Worm (Caenorhabditis elegans) whole organism, L4 larva: ENCODE results near the gene dars-1.

ENCODE experiments used
- F10B5.3 ChIP-seq: sonication (generic microtip); optimal IDR thresholded peaks from 2 replicates; lab custom pipeline; 2016; ENCODE audit warnings: mild to moderate bottlenecking, missing genetic modification characterization, missing compliant biosample characterization
- F26F4.8 ChIP-seq: fragments of 200-800 bp; sonication (Bioruptor generic); conservative IDR thresholded peaks from 2 replicates; pipeline ENCODE4 v1.3.6; 2022; ENCODE audit warnings: missing genetic modification characterization, missing compliant biosample characterization
- F44E2.7 ChIP-seq: fragments of 200-800 bp; sonication (Bioruptor generic); IDR thresholded peaks from 2 replicates; pipeline ENCODE4 v2.1.2; 2022; ENCODE audit warnings: missing genetic modification characterization, missing compliant biosample characterization
- F49E8.2 ChIP-seq: sonication (generic microtip); optimal IDR thresholded peaks from 2 replicates; lab custom pipeline; 2016; ENCODE audit warnings: missing compliant biosample characterization, mild to moderate bottlenecking, missing genetic modification characterization, borderline replicate concordance
- R02D3.7 ChIP-seq: fragments of 150-350 bp; sonication (generic microtip); optimal IDR thresholded peaks from 3 replicates; lab custom pipeline; 2014; ENCODE audit warnings: missing biosample characterization, missing genetic modification characterization
- Y105C5A.15 ChIP-seq: fragments of 200-800 bp; sonication (Bioruptor generic); IDR thresholded peaks from 2 replicates; pipeline ENCODE4 v1.3.6; 2022; ENCODE audit warnings: missing genetic modification characterization, missing compliant biosample characterization
- ZK337.2 ChIP-seq: fragments of 200-800 bp; sonication (Bioruptor generic); IDR thresholded peaks from 2 replicates; pipeline ENCODE4 v1.3.6; 2022; ENCODE audit warnings: missing genetic modification reagents, missing genetic modification characterization, missing compliant biosample characterization
- arid-1 ChIP-seq: fragments of 200-800 bp; sonication (Bioruptor generic); conservative IDR thresholded peaks from 2 replicates; pipeline ENCODE4 v1.3.6; 2022; ENCODE audit warnings: missing genetic modification reagents, missing genetic modification characterization, missing compliant biosample characterization
- ceh-28 ChIP-seq: fragments of 150-350 bp; optimal IDR thresholded peaks from 2 replicates; lab custom pipeline; 2014; ENCODE audit warnings: missing biosample characterization, missing genetic modification reagents, missing genetic modification characterization
- ceh-32 ChIP-seq: sonication (generic microtip); optimal IDR thresholded peaks from 2 replicates; lab custom pipeline; 2016; ENCODE audit warnings: mild to moderate bottlenecking, missing genetic modification characterization, missing compliant biosample characterization; ENCODE audit not compliant: poor library complexity
- ceh-44 ChIP-seq: fragments of 200-800 bp; sonication (Bioruptor generic); IDR thresholded peaks from 2 replicates; pipeline ENCODE4 v1.3.6; 2022; ENCODE audit warnings: missing genetic modification reagents, missing genetic modification characterization, missing compliant biosample characterization
- daf-16 ChIP-seq, 3 experiments: sonication (generic microtip); optimal IDR thresholded peaks; 2 replicates each; lab custom pipeline; 2016 to 2017; ENCODE audit warnings: missing genetic modification characterization in 3 of 3, missing genetic modification reagents in 3 of 3, mild to moderate bottlenecking in 2 of 3, missing compliant biosample characterization in 2 of 3, missing biosample characterization in 1 of 3, moderate library complexity in 1 of 3
- daf-19 ChIP-seq: fragments of 200-800 bp; sonication (Bioruptor generic); conservative IDR thresholded peaks from 2 replicates; pipeline ENCODE4 v1.3.6; 2022; ENCODE audit warnings: missing genetic modification characterization, missing compliant biosample characterization
- dmd-9 ChIP-seq: fragments of 200-800 bp; sonication (Bioruptor generic); IDR thresholded peaks from 2 replicates; pipeline ENCODE4 v1.3.6; 2022; ENCODE audit warnings: missing genetic modification reagents, missing genetic modification characterization, missing compliant biosample characterization
- dpl-1 ChIP-seq: fragments of 150-350 bp; optimal IDR thresholded peaks from 2 replicates; lab custom pipeline; 2014; ENCODE audit warnings: missing biosample characterization, missing genetic modification reagents, missing genetic modification characterization
- dve-1 ChIP-seq: sonication (generic microtip); optimal IDR thresholded peaks from 2 replicates; lab custom pipeline; 2017; ENCODE audit warnings: antibody characterized with exemption, mild to moderate bottlenecking, missing genetic modification characterization, missing compliant biosample characterization; ENCODE audit not compliant: insufficient read depth
- fos-1 ChIP-seq: fragments of 150-350 bp; optimal IDR thresholded peaks from 2 replicates; lab custom pipeline; 2014; ENCODE audit warnings: missing biosample characterization, missing genetic modification characterization
- gei-8 ChIP-seq: fragments of 200-800 bp; sonication (Bioruptor generic); optimal IDR thresholded peaks from 2 replicates; lab custom pipeline; 2018; ENCODE audit warnings: mild to moderate bottlenecking, missing genetic modification characterization, missing compliant biosample characterization
- hlh-30 ChIP-seq: sonication (generic microtip); optimal IDR thresholded peaks from 2 replicates; lab custom pipeline; 2017; ENCODE audit warnings: antibody characterized with exemption, mild to moderate bottlenecking, missing genetic modification characterization, missing compliant biosample characterization; ENCODE audit not compliant: insufficient read depth
- lim-7 ChIP-seq: fragments of 200-800 bp; sonication (Bioruptor generic); IDR thresholded peaks from 2 replicates; pipeline ENCODE4 v1.3.6; 2022; ENCODE audit warnings: missing genetic modification characterization, missing compliant biosample characterization
- lin-1 ChIP-seq: fragments of 200-800 bp; sonication (Bioruptor generic); IDR thresholded peaks from 2 replicates; pipeline ENCODE4 v1.3.6; 2022; ENCODE audit warnings: missing genetic modification reagents, missing genetic modification characterization, missing compliant biosample characterization
- lin-13 ChIP-seq: fragments of 150-350 bp; optimal IDR thresholded peaks from 2 replicates; lab custom pipeline; 2014; ENCODE audit warnings: missing biosample characterization, missing genetic modification reagents, missing genetic modification characterization
- lin-38 ChIP-seq: fragments of 200-800 bp; sonication (Bioruptor generic); IDR thresholded peaks from 2 replicates; pipeline ENCODE4 v1.3.6; 2022; ENCODE audit warnings: missing genetic modification reagents, missing genetic modification characterization, missing compliant biosample characterization
- lsy-2 ChIP-seq, 2 experiments: fragments of 150-350 bp in 1 of 2; sonication (generic microtip) in 1 of 2; optimal IDR thresholded peaks; 2 replicates each; lab custom pipeline; 2014 to 2017; ENCODE audit warnings: missing biosample characterization in 2 of 2, missing genetic modification characterization in 2 of 2
- madf-5 ChIP-seq, 2 experiments: fragments of 200-800 bp; sonication (Bioruptor generic); IDR thresholded peaks; 2 replicates each; pipeline ENCODE4 v1.3.6; 2022; ENCODE audit warnings: missing compliant biosample characterization in 2 of 2, missing genetic modification characterization in 2 of 2
- madf-9 ChIP-seq: fragments of 200-800 bp; sonication (Bioruptor generic); conservative IDR thresholded peaks from 2 replicates; pipeline ENCODE4 v1.3.6; 2022; ENCODE audit warnings: missing genetic modification reagents, missing genetic modification characterization, missing compliant biosample characterization
- mdt-29 ChIP-seq: fragments of 200-800 bp; sonication (Bioruptor generic); IDR thresholded peaks from 2 replicates; pipeline ENCODE4 v1.3.6; 2022; ENCODE audit warnings: missing genetic modification reagents, missing genetic modification characterization, missing compliant biosample characterization
- mep-1 ChIP-seq: fragments of 150-350 bp; sonication (generic microtip); optimal IDR thresholded peaks from 3 replicates; lab custom pipeline; 2014; ENCODE audit warnings: missing biosample characterization, missing genetic modification characterization
- mes-2 ChIP-seq: sonication (generic microtip); optimal IDR thresholded peaks from 2 replicates; lab custom pipeline; 2016; ENCODE audit warnings: missing genotype, mild to moderate bottlenecking, missing genetic modification characterization, missing compliant biosample characterization; ENCODE audit not compliant: poor library complexity, severe bottlenecking
- nhr-11 ChIP-seq: fragments of 150-350 bp; optimal IDR thresholded peaks from 2 replicates; lab custom pipeline; 2014; ENCODE audit warnings: missing biosample characterization, missing genetic modification characterization
- nhr-25 ChIP-seq: sonication (generic microtip); optimal IDR thresholded peaks from 2 replicates; lab custom pipeline; 2017; ENCODE audit warnings: missing genetic modification characterization, mild to moderate bottlenecking, missing compliant biosample characterization, antibody characterized with exemption, moderate library complexity, borderline replicate concordance; ENCODE audit not compliant: insufficient read depth
- nhr-28 ChIP-seq: fragments of 150-350 bp; optimal IDR thresholded peaks from 2 replicates; lab custom pipeline; 2014; ENCODE audit warnings: missing biosample characterization, missing genetic modification characterization
- nhr-6 ChIP-seq: fragments of 150-350 bp; optimal IDR thresholded peaks from 2 replicates; lab custom pipeline; 2014; ENCODE audit warnings: missing biosample characterization, missing genetic modification characterization
- nhr-76 ChIP-seq: fragments of 150-350 bp; optimal IDR thresholded peaks from 2 replicates; lab custom pipeline; 2014; ENCODE audit warnings: missing biosample characterization, missing genetic modification characterization
- php-3 ChIP-seq: fragments of 200-800 bp; sonication (Bioruptor generic); IDR thresholded peaks from 2 replicates; pipeline ENCODE4 v1.3.6; 2022; ENCODE audit warnings: missing genetic modification reagents, missing genetic modification characterization, missing compliant biosample characterization
- snpc-1.2 ChIP-seq: fragments of 200-800 bp; sonication (Bioruptor generic); IDR thresholded peaks from 2 replicates; pipeline ENCODE4 v1.3.6; 2022; ENCODE audit warnings: missing genetic modification reagents, missing genetic modification characterization, missing compliant biosample characterization
- snpc-4 ChIP-seq: fragments of 150-350 bp; optimal IDR thresholded peaks from 2 replicates; lab custom pipeline; 2014; ENCODE audit warnings: missing biosample characterization, missing genetic modification characterization
- unc-130 ChIP-seq: sonication (generic microtip); optimal IDR thresholded peaks from 2 replicates; lab custom pipeline; 2016; ENCODE audit warnings: missing genetic modification reagents, missing genetic modification characterization, missing compliant biosample characterization
- vab-7 ChIP-seq: fragments of 200-800 bp; sonication (Bioruptor generic); IDR thresholded peaks from 2 replicates; pipeline ENCODE4 v1.3.6; 2022; ENCODE audit warnings: missing genetic modification reagents, missing genetic modification characterization, missing compliant biosample characterization
- zag-1 ChIP-seq: fragments of 150-350 bp; optimal IDR thresholded peaks from 2 replicates; lab custom pipeline; 2014; ENCODE audit warnings: missing biosample characterization, missing genetic modification characterization
- zip-11 ChIP-seq: fragments of 200-800 bp; sonication (Bioruptor generic); IDR thresholded peaks from 2 replicates; pipeline ENCODE4 v1.3.6; 2022; ENCODE audit warnings: missing genetic modification characterization, missing compliant biosample characterization
- zip-2 ChIP-seq: fragments of 150-350 bp; optimal IDR thresholded peaks from 2 replicates; lab custom pipeline; 2014; ENCODE audit warnings: missing biosample characterization, missing genetic modification characterization

dars-1 gene

ce11 chrIII:9490783-9491547 lies at the start of gene dars-1, which contains the start of gene ctr-9:
dars-1 (minus strand) TSS chrIII:9491215.
ctr-9 (plus strand) TSS chrIII:9491396.
- TF ChIP-seq lsy-2 (tag; optimal IDR thresholded peaks at IDR 0.05; lab: Kevin White, UChicago) (peak in 1 of 2 experiments; percentile 31), F26F4.8 (GFP tag; lab: Robert Waterston, UW) (no peak), F49E8.2 (no peak), nhr-25 (tag; lab: Kevin White, UChicago) (no peak), arid-1 (GFP tag; lab: Robert Waterston, UW) (0 out of 2 replicates have a peak, but pooled peaks have one; percentile 1), mes-2 (tag; lab: Kevin White, UChicago) (peak; percentile 18), F44E2.7 (GFP tag; lab: Robert Waterston, UW) (no peak), daf-19 (GFP tag; lab: Robert Waterston, UW) (no peak), dpl-1 (GFP tag; lab: Kevin White, UChicago) (peak; percentile 43), zip-2 (tag; lab: Kevin White, UChicago) (peak; percentile 91), php-3 (GFP tag; lab: Robert Waterston, UW) (no peak)

ce11 chrIII:9538655-9539155 lies 47.7 kb upstream of the dars-1 start, which contains the start of gene ZK1098.3:
ZK1098.3 (minus strand) TSS chrIII:9538705.
- TF ChIP-seq lin-13 (GFP tag; lab: Kevin White, UChicago), result no peak
- TF ChIP-seq mdt-29 (GFP tag; lab: Robert Waterston, UW), result no peak
- no peak for TF ChIP-seq lin-1
- TF ChIP-seq daf-16 (GFP tag; optimal IDR thresholded peaks at IDR 0.05; lab: Kevin White, UChicago), result no peak
- TF ChIP-seq daf-16 (tag; optimal IDR thresholded peaks at IDR 0.05; lab: Kevin White, UChicago), result peak; percentile 48
- TF ChIP-seq ZK337.2 (GFP tag; lab: Robert Waterston, UW), result no peak
- TF ChIP-seq snpc-4 (tag; lab: Kevin White, UChicago), result no peak
- TF ChIP-seq nhr-28 (tag; lab: Kevin White, UChicago), result peak; percentile 2
- TF ChIP-seq ceh-28, result peak; percentile 47
- TF ChIP-seq lsy-2 (tag; optimal IDR thresholded peaks at IDR 0.05; lab: Kevin White, UChicago), result peak in 1 of 2 experiments; percentile 38
- no peak for TF ChIP-seq nhr-11
- TF ChIP-seq madf-5 (GFP tag; IDR thresholded peaks at IDR 0.05; lab: Robert Waterston, UW), result no peak

ce11 chrIII:9534193-9534592 lies 43.2 kb upstream of the dars-1 start:
- peak; percentile 29 for TF ChIP-seq lin-38 (GFP tag; lab: Robert Waterston, UW)

ce11 chrIII:9528824-9529223 lies 37.8 kb upstream of the dars-1 start, which contains the start of gene ZK1098.2:
ZK1098.2 (plus strand) TSS chrIII:9529159.
- TF ChIP-seq hlh-30 (tag; lab: Kevin White, UChicago) (peak; percentile 68), dpl-1 (GFP tag; lab: Kevin White, UChicago) (peak; percentile 37), nhr-6 (no peak), nhr-25 (tag; lab: Kevin White, UChicago) (no peak), vab-7 (GFP tag; lab: Robert Waterston, UW) (no peak), ceh-32 (no peak), zip-11 (no peak), snpc-1.2 (no peak), unc-130 (GFP tag; lab: Kevin White, UChicago) (no peak), gei-8 (no peak), nhr-76 (tag; lab: Kevin White, UChicago) (no peak), madf-9 (GFP tag; lab: Robert Waterston, UW) (no peak), lsy-2 (tag; optimal IDR thresholded peaks at IDR 0.05; lab: Kevin White, UChicago) (peak in 1 of 2 experiments; percentile 62), R02D3.7 (tag; lab: Kevin White, UChicago) (no peak), zag-1 (tag; lab: Kevin White, UChicago) (no peak), lim-7 (GFP tag; lab: Robert Waterston, UW) (no peak), dve-1 (tag; lab: Kevin White, UChicago) (peak; percentile 18), mes-2 (tag; lab: Kevin White, UChicago) (peak; percentile 51), mep-1 (tag; lab: Kevin White, UChicago) (peak; percentile 11), ceh-44 (GFP tag; lab: Robert Waterston, UW) (no peak), Y105C5A.15 (GFP tag; lab: Robert Waterston, UW) (no peak), F10B5.3 (tag; lab: Kevin White, UChicago) (no peak), fos-1 (tag; lab: Kevin White, UChicago) (no peak), dmd-9 (GFP tag; lab: Robert Waterston, UW) (no peak), lin-38 (GFP tag; lab: Robert Waterston, UW) (peak; percentile 51), F44E2.7 (GFP tag; lab: Robert Waterston, UW) (no peak)
